Worm (Caenorhabditis elegans) whole organism, L1 larva: Measurements from ENCODE around the gene F53A9.6.

Source experiments
- C04F5.9 ChIP-seq: sonication (generic microtip); optimal IDR thresholded peaks from 2 replicates; lab custom pipeline; 2016; ENCODE audit warnings: missing genetic modification characterization, missing compliant biosample characterization
- C16A3.4 ChIP-seq: fragments of 150-350 bp; optimal IDR thresholded peaks from 2 replicates; lab custom pipeline; 2014; ENCODE audit warnings: missing biosample characterization, missing genetic modification characterization
- C34B4.2 ChIP-seq: sonication (generic microtip); optimal IDR thresholded peaks from 2 replicates; lab custom pipeline; 2017; ENCODE audit warnings: mild to moderate bottlenecking, missing genetic modification characterization, missing compliant biosample characterization
- aly-2 ChIP-seq: fragments of 150-350 bp; optimal IDR thresholded peaks from 2 replicates; lab custom pipeline; 2014; ENCODE audit warnings: missing biosample characterization, missing genetic modification characterization
- ama-1 ChIP-seq: fragments of 150-350 bp; optimal IDR thresholded peaks from 2 replicates; lab custom pipeline; 2014
- blmp-1 ChIP-seq: fragments of 150-350 bp; optimal IDR thresholded peaks from 2 replicates; lab custom pipeline; 2014; ENCODE audit warnings: missing biosample characterization, missing genetic modification characterization
- ceh-63 ChIP-seq: fragments of 200-800 bp; sonication (Bioruptor generic); optimal IDR thresholded peaks from 2 replicates; lab custom pipeline; 2018; ENCODE audit warnings: mild to moderate bottlenecking, missing genetic modification characterization, missing compliant biosample characterization
- ceh-8 ChIP-seq: fragments of 200-800 bp; sonication (Bioruptor generic); optimal IDR thresholded peaks from 2 replicates; lab custom pipeline; 2018; ENCODE audit warnings: mild to moderate bottlenecking, missing genetic modification characterization, moderate library complexity, missing compliant biosample characterization
- dpl-1 ChIP-seq, 3 experiments: fragments of 150-350 bp in 2 of 3; sonication (generic microtip) in 1 of 3; optimal IDR thresholded peaks; 2 replicates each; lab custom pipeline; 2014 to 2017; ENCODE audit warnings: missing biosample characterization in 3 of 3, missing genetic modification characterization in 3 of 3, missing genetic modification reagents in 3 of 3
- efl-1 ChIP-seq, 4 experiments: fragments of 150-350 bp; optimal IDR thresholded peaks in 3 of 4; peaks in 1 of 4; 1 replicate in 1 of 4; 2 replicates in 3 of 4; lab custom pipeline; 2014; ENCODE audit warnings: missing biosample characterization in 2 of 4, missing genetic modification characterization in 2 of 4, missing genetic modification reagents in 2 of 4
- egl-13 ChIP-seq: sonication (generic microtip); optimal IDR thresholded peaks from 2 replicates; lab custom pipeline; 2016; ENCODE audit warnings: missing genotype, missing genetic modification reagents, missing genetic modification characterization, missing compliant biosample characterization
- elt-2 ChIP-seq: sonication (generic microtip); optimal IDR thresholded peaks from 2 replicates; lab custom pipeline; 2016; ENCODE audit warnings: missing genetic modification characterization, mild to moderate bottlenecking, inconsistent platforms, missing compliant biosample characterization, missing genetic modification reagents
- elt-3 ChIP-seq, 6 experiments: fragments of 150-350 bp in 1 of 6; sonication (generic microtip); optimal IDR thresholded peaks; 2 replicates each; lab custom pipeline; 2017 to 2018; ENCODE audit warnings: missing biosample characterization in 6 of 6, missing genetic modification characterization in 6 of 6, inconsistent platforms in 1 of 6
- hpl-2 ChIP-seq: fragments of 150-350 bp; optimal IDR thresholded peaks from 2 replicates; lab custom pipeline; 2014; ENCODE audit warnings: missing biosample characterization, missing genetic modification reagents, missing genetic modification characterization
- lin-14 ChIP-seq: fragments of 200-800 bp; sonication (Bioruptor generic); optimal IDR thresholded peaks from 2 replicates; lab custom pipeline; 2018; ENCODE audit warnings: mild to moderate bottlenecking, missing genetic modification characterization, moderate library complexity, missing compliant biosample characterization
- lin-35 ChIP-seq, 2 experiments: fragments of 150-350 bp; optimal IDR thresholded peaks; 2 replicates each; lab custom pipeline; 2014; ENCODE audit warnings: missing biosample characterization in 2 of 2, missing genetic modification characterization in 2 of 2, missing genetic modification reagents in 2 of 2
- lin-39 ChIP-seq: fragments of 150-350 bp; optimal IDR thresholded peaks from 2 replicates; lab custom pipeline; 2014; ENCODE audit warnings: missing biosample characterization, missing genetic modification reagents, missing genetic modification characterization
- mab-9 ChIP-seq: fragments of 200-800 bp; sonication (Bioruptor generic); IDR thresholded peaks from 2 replicates; pipeline ENCODE4 v1.3.6; 2022; ENCODE audit warnings: missing genetic modification reagents, missing genetic modification characterization, missing compliant biosample characterization
- mdl-1 ChIP-seq, 2 experiments: fragments of 150-350 bp; optimal IDR thresholded peaks; 2 replicates each; lab custom pipeline; 2014 to 2017; ENCODE audit warnings: missing biosample characterization in 2 of 2, missing genetic modification characterization in 2 of 2, inconsistent platforms in 1 of 2
- mef-2 ChIP-seq: fragments of 150-350 bp; optimal IDR thresholded peaks from 2 replicates; lab custom pipeline; 2014; ENCODE audit warnings: missing biosample characterization, missing genetic modification characterization
- mep-1 ChIP-seq: fragments of 150-350 bp; optimal IDR thresholded peaks from 2 replicates; lab custom pipeline; 2014; ENCODE audit warnings: missing biosample characterization, missing genetic modification characterization
- nhr-11 ChIP-seq: fragments of 150-350 bp; optimal IDR thresholded peaks from 2 replicates; lab custom pipeline; 2014; ENCODE audit warnings: missing biosample characterization, missing genetic modification characterization
- nhr-19 ChIP-seq: fragments of 200-800 bp; sonication (Bioruptor generic); conservative IDR thresholded peaks from 2 replicates; pipeline ENCODE4 v1.3.6; 2022; ENCODE audit warnings: missing genetic modification characterization, missing compliant biosample characterization
- nhr-20 ChIP-seq: sonication (generic microtip); optimal IDR thresholded peaks from 2 replicates; lab custom pipeline; 2016; ENCODE audit warnings: mild to moderate bottlenecking, missing genetic modification characterization, missing compliant biosample characterization
- nhr-71 ChIP-seq: sonication (generic microtip); optimal IDR thresholded peaks from 2 replicates; lab custom pipeline; 2016; ENCODE audit warnings: mild to moderate bottlenecking, missing genetic modification characterization, moderate library complexity, missing compliant biosample characterization
- nhr-84 ChIP-seq: sonication (generic microtip); optimal IDR thresholded peaks from 2 replicates; lab custom pipeline; 2017; ENCODE audit warnings: missing biosample characterization, missing genetic modification characterization
- nhr-85 ChIP-seq: sonication (generic microtip); peaks from one replicate; lab custom pipeline; 2016; ENCODE audit warnings: missing genetic modification characterization, inconsistent platforms, missing compliant biosample characterization
- nhr-90 ChIP-seq: sonication (generic microtip); optimal IDR thresholded peaks from 2 replicates; lab custom pipeline; 2016; ENCODE audit warnings: mild to moderate bottlenecking, missing genetic modification characterization, missing compliant biosample characterization; ENCODE audit not compliant: poor library complexity
- pax-3 ChIP-seq: fragments of 200-800 bp; sonication (Bioruptor generic); optimal IDR thresholded peaks from 2 replicates; lab custom pipeline; 2018; ENCODE audit warnings: mild to moderate bottlenecking, missing genetic modification characterization, moderate library complexity, missing compliant biosample characterization
- skn-1 ChIP-seq: fragments of 150-350 bp; optimal IDR thresholded peaks from 2 replicates; lab custom pipeline; 2014; ENCODE audit warnings: missing biosample characterization, missing genetic modification characterization
- snu-23 ChIP-seq: sonication (generic microtip); optimal IDR thresholded peaks from 2 replicates; lab custom pipeline; 2016; ENCODE audit warnings: missing genetic modification characterization, missing compliant biosample characterization
- sup-37 ChIP-seq: fragments of 200-800 bp; sonication (Bioruptor generic); optimal IDR thresholded peaks from 2 replicates; lab custom pipeline; 2018; ENCODE audit warnings: mild to moderate bottlenecking, missing genetic modification characterization, missing compliant biosample characterization
- swsn-7 ChIP-seq: sonication (generic microtip); optimal IDR thresholded peaks from 2 replicates; lab custom pipeline; 2016; ENCODE audit warnings: missing genetic modification characterization, missing compliant biosample characterization
- tbx-2 ChIP-seq: sonication (generic microtip); optimal IDR thresholded peaks from 2 replicates; lab custom pipeline; 2016; ENCODE audit warnings: missing genetic modification characterization, missing compliant biosample characterization
- tlp-1 ChIP-seq: fragments of 150-350 bp; optimal IDR thresholded peaks from 2 replicates; lab custom pipeline; 2014; ENCODE audit warnings: missing biosample characterization, missing genetic modification characterization
- unc-130 ChIP-seq: fragments of 150-350 bp; optimal IDR thresholded peaks from 2 replicates; lab custom pipeline; 2017; ENCODE audit warnings: missing biosample characterization, missing genetic modification characterization, inconsistent platforms
- unc-30 ChIP-seq: sonication (generic microtip); optimal IDR thresholded peaks from 2 replicates; lab custom pipeline; 2017; ENCODE audit warnings: missing biosample characterization, missing genetic modification characterization
- unc-98 ChIP-seq: fragments of 200-800 bp; sonication (Bioruptor generic); IDR thresholded peaks from 2 replicates; pipeline ENCODE4 v1.3.6; 2022; ENCODE audit warnings: missing genetic modification characterization, missing compliant biosample characterization
- vab-15 ChIP-seq: sonication (generic microtip); optimal IDR thresholded peaks from 2 replicates; lab custom pipeline; 2017; ENCODE audit warnings: missing genotype, mild to moderate bottlenecking, missing genetic modification characterization, missing compliant biosample characterization
- zag-1 ChIP-seq: fragments of 150-350 bp; optimal IDR thresholded peaks from 2 replicates; lab custom pipeline; 2014; ENCODE audit warnings: missing biosample characterization, missing genetic modification characterization

F53A9.6 gene

ce11 chrX:8677320-8677719, 36.3 kb downstream of the F53A9.6 start:
- TF ChIP-seq zag-1 (tag; lab: Kevin White, UChicago) (no peak), unc-30 (tag; lab: Kevin White, UChicago) (no peak), C34B4.2 (tag; lab: Kevin White, UChicago) (no peak), hpl-2 (GFP tag; lab: Kevin White, UChicago) (no peak), ama-1 (lab: Kevin White, UChicago) (no peak), sup-37 (GFP tag; lab: Kevin White, UChicago) (no peak), dpl-1 (GFP tag; optimal IDR thresholded peaks at IDR 0.05; lab: Kevin White, UChicago) (no peak), ceh-63 (GFP tag; lab: Kevin White, UChicago) (no peak), mep-1 (tag; lab: Kevin White, UChicago) (no peak), swsn-7 (tag; lab: Kevin White, UChicago) (no peak), lin-14 (GFP tag; lab: Kevin White, UChicago) (no peak), nhr-84 (no peak), pax-3 (no peak), tlp-1 (tag; lab: Kevin White, UChicago) (no peak), snu-23 (GFP tag; lab: Kevin White, UChicago) (no peak), skn-1 (no peak), ceh-8 (GFP tag; lab: Kevin White, UChicago) (no peak), mef-2 (tag; lab: Kevin White, UChicago) (no peak), egl-13 (tag; lab: Kevin White, UChicago) (no peak), vab-15 (no peak)

ce11 chrX:8676088-8676779, 37.4 kb downstream of the F53A9.6 start:
- TF ChIP-seq skn-1 (peak; percentile 4), lin-35 (GFP tag; optimal IDR thresholded peaks at IDR 0.05; lab: Kevin White, UChicago) (peak in 1 of 2 experiments; percentile 73), unc-130 (tag; lab: Kevin White, UChicago) (peak; percentile 47), snu-23 (GFP tag; lab: Kevin White, UChicago) (peak; percentile 64), C16A3.4 (tag; lab: Kevin White, UChicago) (peak; percentile 13), blmp-1 (tag; lab: Kevin White, UChicago) (peak; percentile 57), nhr-11 (no peak), tbx-2 (tag; lab: Kevin White, UChicago) (no peak), nhr-85 (tag; lab: Kevin White, UChicago) (peak; percentile 92), lin-14 (GFP tag; lab: Kevin White, UChicago) (peak; percentile 75), elt-3 (tag; optimal IDR thresholded peaks at IDR 0.05; lab: Kevin White, UChicago) (peak in 4 of 6 experiments; percentile 69 to 79 (median 70)), nhr-90 (tag; lab: Kevin White, UChicago) (peak; percentile 41), nhr-19 (GFP tag; lab: Robert Waterston, UW) (0 out of 2 replicates have a peak, but pooled peaks have one; percentile 13), ceh-63 (GFP tag; lab: Kevin White, UChicago) (no peak), nhr-20 (peak; percentile 89), lin-39 (tag; lab: Kevin White, UChicago) (no peak), nhr-71 (tag; lab: Kevin White, UChicago) (peak; percentile 74), elt-2 (peak; percentile 50), mdl-1 (tag; optimal IDR thresholded peaks at IDR 0.05; lab: Kevin White, UChicago) (peak in 1 of 2 experiments; percentile 51)

ce11 chrX:8675151-8675550, 38.5 kb downstream of the F53A9.6 start:
- no peak for TF ChIP-seq ama-1 (lab: Kevin White, UChicago)
- TF ChIP-seq efl-1 (optimal IDR thresholded peaks at IDR 0.05; lab: Kevin White, UChicago), result no peak
- no peak for TF ChIP-seq efl-1 (GFP tag; optimal IDR thresholded peaks at IDR 0.05 in 1 of 2; lab: Kevin White, UChicago)
- no peak for TF ChIP-seq nhr-20
- no peak for TF ChIP-seq lin-39 (tag; lab: Kevin White, UChicago)
- TF ChIP-seq vab-15, result no peak
- TF ChIP-seq nhr-85 (tag; lab: Kevin White, UChicago), result no peak
- TF ChIP-seq unc-98 (GFP tag; lab: Robert Waterston, UW), result no peak
- no peak for TF ChIP-seq C04F5.9 (tag; lab: Kevin White, UChicago)
- no peak for TF ChIP-seq mab-9
- no peak for TF ChIP-seq aly-2 (tag; lab: Kevin White, UChicago)
